Worm (Caenorhabditis elegans): ENCODE results near the gene aakb-2.

aakb-2 gene

ce11 chrIII:11268532-11268931 lies 31.6 kb downstream of the aakb-2 start:
- no peak for TF ChIP-seq tlf-1 (GFP tag; optimal IDR thresholded peaks at IDR 0.05)
- TF ChIP-seq nhr-80 (tag; optimal IDR thresholded peaks at IDR 0.05), result peak; percentile 80

DNA sequence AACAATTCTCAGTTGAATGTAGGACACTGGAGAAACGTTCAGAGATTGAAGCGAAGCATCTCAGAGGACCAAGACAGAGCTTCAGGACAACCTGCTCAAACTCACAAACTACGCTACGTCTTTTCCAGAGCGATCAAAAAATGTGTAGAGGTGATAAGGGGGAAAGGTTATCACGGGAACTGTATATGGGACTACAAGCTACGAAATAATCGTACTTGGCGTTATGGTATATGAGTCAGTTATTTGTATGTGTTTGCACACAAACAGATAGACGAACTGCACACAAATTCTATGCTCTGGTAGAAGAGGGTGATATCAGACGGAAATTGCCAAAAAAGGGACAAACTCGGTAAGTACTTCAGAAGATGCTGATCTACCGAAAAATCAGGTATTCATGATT lies 32.3 kb downstream of the aakb-2 start:
- TF ChIP-seq sdz-38 (tag; optimal IDR thresholded peaks at IDR 0.05) (no peak), nhr-80 (tag; optimal IDR thresholded peaks at IDR 0.05) (peak; percentile 27), tbx-9 (tag; optimal IDR thresholded peaks at IDR 0.05; ENCODE audit: borderline replicate concordance) (no peak), unc-130 (GFP tag; optimal IDR thresholded peaks at IDR 0.05) (no peak)

ce11 chrIII:11270795-11271194 lies 33.9 kb downstream of the aakb-2 start, which contains the start of gene obr-1:
Gene obr-1, minus strand, starts transcription at chrIII:11270895.
- TF ChIP-seq mes-4 (tag; optimal IDR thresholded peaks at IDR 0.05) (no peak), rec-8 (tag; optimal IDR thresholded peaks at IDR 0.05) (no peak), hmg-20 (GFP tag; IDR thresholded peaks at IDR 0.05) (no peak), F22D6.2 (tag; optimal IDR thresholded peaks at IDR 0.05) (no peak)

ce11 chrIII:11274590-11275116 lies 37.7 kb downstream of the aakb-2 start, which contains the start of gene Y47D3A.20:
Gene Y47D3A.20, plus strand, starts transcription at chrIII:11275066.
- TF ChIP-seq mcd-1 (GFP tag; IDR thresholded peaks at IDR 0.05) (no peak), efl-1 (GFP tag; optimal IDR thresholded peaks at IDR 0.05) (peak; percentile 10), madf-8 (GFP tag; conservative IDR thresholded peaks at IDR 0.05) (no peak), lsl-1 (GFP tag; optimal IDR thresholded peaks at IDR 0.05) (peak; percentile 63), xnd-1 (tag; optimal IDR thresholded peaks at IDR 0.05) (peak; percentile 7), C17E4.6 (GFP tag; IDR thresholded peaks at IDR 0.05) (no peak), nfya-1 (tag; optimal IDR thresholded peaks at IDR 0.05; ENCODE audit: borderline replicate concordance, insufficient read depth) (no peak), D2030.7 (GFP tag; IDR thresholded peaks at IDR 0.05) (no peak), T07F8.4 (tag; optimal IDR thresholded peaks at IDR 0.05) (no peak), ceh-58 (GFP tag; IDR thresholded peaks at IDR 0.05) (no peak), lin-54 (GFP tag; optimal IDR thresholded peaks at IDR 0.05) (no peak), lir-1 (GFP tag; conservative IDR thresholded peaks at IDR 0.05) (no peak), nfyb-1 (GFP tag; IDR thresholded peaks at IDR 0.05) (no peak), rpc-1 (optimal IDR thresholded peaks at IDR 0.05) (no peak), rpc-1 (tag; optimal IDR thresholded peaks at IDR 0.05) (no peak), ztf-22 (GFP tag; optimal IDR thresholded peaks at IDR 0.05) (no peak), snpc-3.4 (tag; optimal IDR thresholded peaks at IDR 0.05) (no peak), B0261.1 (tag; optimal IDR thresholded peaks at IDR 0.05) (no peak), F33H1.4 (GFP tag; IDR thresholded peaks at IDR 0.05) (peak; percentile 66), snpc-4 (GFP tag; optimal IDR thresholded peaks at IDR 0.05) (no peak), snpc-4 (tag; optimal IDR thresholded peaks at IDR 0.05) (no peak), ztf-3 (GFP tag; optimal IDR thresholded peaks at IDR 0.05) (no peak), B0336.3 (GFP tag; IDR thresholded peaks at IDR 0.05) (no peak), madf-6 (GFP tag; IDR thresholded peaks at IDR 0.05) (0 out of 2 replicates have a peak, but pooled peaks have one; percentile 6), ceh-40 (GFP tag; IDR thresholded peaks at IDR 0.05) (no peak), repo-1 (tag; optimal IDR thresholded peaks at IDR 0.05) (no peak), mes-4 (tag; optimal IDR thresholded peaks at IDR 0.05) (no peak), ama-1 (optimal IDR thresholded peaks at IDR 0.05) (no peak), ama-1 (GFP tag; optimal IDR thresholded peaks at IDR 0.05) (no peak), Y56A3A.18 (GFP tag; IDR thresholded peaks at IDR 0.05) (no peak), die-1 (tag; optimal IDR thresholded peaks at IDR 0.05) (no peak), madf-3 (GFP tag; IDR thresholded peaks at IDR 0.05) (no peak)

Data from whole organism, young adult.